Fruit fly (Drosophila melanogaster) whole organism, adult: ENCODE results near the gene Nprl3.

Source experiments
- CG11617 ChIP-seq: fragments of 200-800 bp; sonication (Bioruptor generic); optimal IDR thresholded peaks from 2 replicates; lab custom pipeline; 2017; ENCODE audit warnings: mild to moderate bottlenecking, missing biosample characterization, missing genetic modification reagents, missing genetic modification characterization
- CG12768 ChIP-seq: fragments of 200-800 bp; sonication (Bioruptor generic); optimal IDR thresholded peaks from 2 replicates; lab custom pipeline; 2017; ENCODE audit warnings: missing biosample characterization, missing genetic modification characterization, mild to moderate bottlenecking, moderate library complexity, missing genetic modification reagents
- CG14711 ChIP-seq: fragments of 200-800 bp; sonication (Bioruptor generic); optimal IDR thresholded peaks from 2 replicates; lab custom pipeline; 2018; ENCODE audit warnings: missing biosample characterization, mild to moderate bottlenecking, missing genetic modification characterization, moderate library complexity
- CG1620 ChIP-seq: fragments of 200-800 bp; sonication (Bioruptor generic); optimal IDR thresholded peaks from 2 replicates; lab custom pipeline; 2016; ENCODE audit warnings: missing biosample characterization, missing genetic modification characterization
- CG33017 ChIP-seq: fragments of 200-800 bp; sonication (Bioruptor generic); optimal IDR thresholded peaks from 2 replicates; lab custom pipeline; 2018; ENCODE audit warnings: missing biosample characterization, mild to moderate bottlenecking, missing genetic modification characterization, moderate library complexity
- CG5204 ChIP-seq: fragments of 200-800 bp; sonication (Bioruptor generic); optimal IDR thresholded peaks from 2 replicates; lab custom pipeline; 2016; ENCODE audit warnings: missing biosample characterization, missing genetic modification characterization
- CG7045 ChIP-seq: fragments of 200-800 bp; sonication (Bioruptor generic); optimal IDR thresholded peaks from 2 replicates; lab custom pipeline; 2017; ENCODE audit warnings: missing biosample characterization, mild to moderate bottlenecking, missing genetic modification characterization
- CG7101 ChIP-seq: fragments of 200-800 bp; sonication (Bioruptor generic); optimal IDR thresholded peaks from 2 replicates; lab custom pipeline; 2018; ENCODE audit warnings: missing biosample characterization, mild to moderate bottlenecking, missing genetic modification characterization, moderate library complexity
- Clk ChIP-seq: fragments of 200-800 bp; sonication (Bioruptor generic); optimal IDR thresholded peaks from 2 replicates; lab custom pipeline; 2017; ENCODE audit warnings: missing biosample characterization, missing genetic modification characterization
- Crg-1 ChIP-seq: fragments of 200-800 bp; sonication (Bioruptor generic); optimal IDR thresholded peaks from 2 replicates; lab custom pipeline; 2016; ENCODE audit warnings: missing biosample characterization, missing genetic modification characterization
- Hr96 ChIP-seq: fragments of 200-800 bp; sonication (Bioruptor generic); optimal IDR thresholded peaks from 2 replicates; lab custom pipeline; 2016; ENCODE audit warnings: missing biosample characterization, missing genetic modification characterization
- Mnt ChIP-seq: fragments of 200-800 bp; sonication (Bioruptor generic); optimal IDR thresholded peaks from 2 replicates; lab custom pipeline; 2016; ENCODE audit warnings: missing biosample characterization, mild to moderate bottlenecking, missing genetic modification characterization
- bab1 ChIP-seq: fragments of 200-800 bp; sonication (Bioruptor generic); optimal IDR thresholded peaks from 3 replicates; lab custom pipeline; 2019; ENCODE audit warnings: missing biosample characterization, mild to moderate bottlenecking, missing genetic modification characterization, moderate library complexity
- cic ChIP-seq: fragments of 200-800 bp; sonication (Bioruptor generic); optimal IDR thresholded peaks from 2 replicates; lab custom pipeline; 2017; ENCODE audit warnings: missing biosample characterization, mild to moderate bottlenecking, missing genetic modification characterization, moderate library complexity
- cnc ChIP-seq, 2 experiments: fragments of >200 bp; optimal IDR thresholded peaks; 2 replicates each; lab custom pipeline; 2017
- kay ChIP-seq: fragments of 200-800 bp; sonication (Bioruptor generic); peaks from one replicate; lab custom pipeline; 2016; ENCODE audit warnings: missing biosample characterization, missing genetic modification characterization, borderline replicate concordance
- ovo ChIP-seq: fragments of 200-800 bp; sonication (Bioruptor generic); optimal IDR thresholded peaks from 2 replicates; lab custom pipeline; 2016; ENCODE audit warnings: missing biosample characterization, missing genetic modification characterization
- pad ChIP-seq: fragments of 200-800 bp; sonication (Bioruptor generic); optimal IDR thresholded peaks from 3 replicates; lab custom pipeline; 2017; ENCODE audit warnings: missing biosample characterization, missing genetic modification characterization, mild to moderate bottlenecking, moderate library complexity, missing genetic modification reagents
- tj ChIP-seq: fragments of 200-800 bp; sonication (Bioruptor generic); optimal IDR thresholded peaks from 3 replicates; lab custom pipeline; 2017; ENCODE audit warnings: missing biosample characterization, mild to moderate bottlenecking, missing genetic modification characterization, moderate library complexity
- toe ChIP-seq: fragments of 200-800 bp; sonication (Bioruptor generic); optimal IDR thresholded peaks from 2 replicates; lab custom pipeline; 2016; ENCODE audit warnings: missing biosample characterization, missing genetic modification characterization

Gene Nprl3

dm6 chr3L:14003297-14004040 lies 1.8 kb upstream of the Nprl3 start:
- TF ChIP-seq bab1 (GFP tag; lab: Kevin White, UChicago) (no peak), CG7101 (tag; lab: Kevin White, UChicago) (no peak), Hr96 (GFP tag; lab: Kevin White, UChicago) (no peak), CG7045 (GFP tag; lab: Kevin White, UChicago) (no peak), toe (GFP tag; lab: Kevin White, UChicago) (no peak), Mnt (GFP tag; lab: Kevin White, UChicago) (peak; percentile 23), CG12768 (GFP tag; lab: Kevin White, UChicago) (no peak), CG33017 (tag; lab: Kevin White, UChicago) (no peak), CG5204 (GFP tag; lab: Kevin White, UChicago) (peak; percentile 23), cnc (optimal IDR thresholded peaks at IDR 0.05; lab: Kevin White, UChicago) (no peak), CG11617 (GFP tag; lab: Kevin White, UChicago) (peak; percentile 57), CG14711 (tag; lab: Kevin White, UChicago) (peak; percentile 93), cic (GFP tag; lab: Kevin White, UChicago) (no peak), kay (GFP tag; lab: Kevin White, UChicago) (peak; percentile 91), Crg-1 (no peak), Clk (no peak), CG1620 (no peak), tj (GFP tag; lab: Kevin White, UChicago) (no peak), pad (no peak), ovo (GFP tag; lab: Kevin White, UChicago) (no peak)

- TF ChIP-seq tj (GFP tag; lab: Kevin White, UChicago) (peak; percentile 60), CG1620 (no peak), CG7045 (GFP tag; lab: Kevin White, UChicago) (no peak), bab1 (GFP tag; lab: Kevin White, UChicago) (peak; percentile 28), Mnt (GFP tag; lab: Kevin White, UChicago) (peak; percentile 80), cic (GFP tag; lab: Kevin White, UChicago) (peak; percentile 79), cnc (optimal IDR thresholded peaks at IDR 0.05; lab: Kevin White, UChicago) (no peak), Crg-1 (no peak), CG14711 (tag; lab: Kevin White, UChicago) (peak; percentile 21), CG7101 (tag; lab: Kevin White, UChicago) (peak; percentile 42), Hr96 (GFP tag; lab: Kevin White, UChicago) (no peak), CG5204 (GFP tag; lab: Kevin White, UChicago) (no peak), Clk (no peak), pad (peak; percentile 63), ovo (GFP tag; lab: Kevin White, UChicago) (no peak), kay (GFP tag; lab: Kevin White, UChicago) (no peak), CG11617 (GFP tag; lab: Kevin White, UChicago) (no peak)
Observed at dm6 chr3L:14002524-14003135, 950 bp upstream of the Nprl3 start.

- TF ChIP-seq tj (GFP tag; lab: Kevin White, UChicago) (no peak), CG14711 (tag; lab: Kevin White, UChicago) (no peak), ovo (GFP tag; lab: Kevin White, UChicago) (no peak), Clk (no peak), cic (GFP tag; lab: Kevin White, UChicago) (no peak), CG7045 (GFP tag; lab: Kevin White, UChicago) (no peak), CG7101 (tag; lab: Kevin White, UChicago) (no peak), Mnt (GFP tag; lab: Kevin White, UChicago) (no peak), Hr96 (GFP tag; lab: Kevin White, UChicago) (no peak), bab1 (GFP tag; lab: Kevin White, UChicago) (no peak), cnc (optimal IDR thresholded peaks at IDR 0.05; lab: Kevin White, UChicago) (no peak), CG5204 (GFP tag; lab: Kevin White, UChicago) (no peak), CG12768 (GFP tag; lab: Kevin White, UChicago) (no peak), CG1620 (no peak), toe (GFP tag; lab: Kevin White, UChicago) (no peak), CG33017 (tag; lab: Kevin White, UChicago) (no peak), Crg-1 (no peak), pad (no peak), CG11617 (GFP tag; lab: Kevin White, UChicago) (no peak)
Observed at dm6 chr3L:13999204-13999603, 2.5 kb downstream of the Nprl3 start, which contains the start of gene CG17359. Gene CG17359, minus strand, starts transcription at chr3L:13999251.

- TF ChIP-seq cic (GFP tag; lab: Kevin White, UChicago), result no peak
- no peak for TF ChIP-seq CG7045 (GFP tag; lab: Kevin White, UChicago)
- TF ChIP-seq pad, result no peak
- no peak for TF ChIP-seq tj (GFP tag; lab: Kevin White, UChicago)
- no peak for TF ChIP-seq toe (GFP tag; lab: Kevin White, UChicago)
- peak; percentile 37 for TF ChIP-seq CG14711 (tag; lab: Kevin White, UChicago)
- TF ChIP-seq Mnt (GFP tag; lab: Kevin White, UChicago), result no peak
- TF ChIP-seq Crg-1, result no peak
- no peak for TF ChIP-seq ovo (GFP tag; lab: Kevin White, UChicago)
- no peak for TF ChIP-seq CG5204 (GFP tag; lab: Kevin White, UChicago)
- TF ChIP-seq CG7101 (tag; lab: Kevin White, UChicago), result peak; percentile 15
Observed at dm6 chr3L:13996992-13997391, 4.7 kb downstream of the Nprl3 start, which contains the start of gene CG17361. Gene CG17361, plus strand, starts transcription at chr3L:13997191.

- TF ChIP-seq kay (GFP tag; lab: Kevin White, UChicago) (no peak), Hr96 (GFP tag; lab: Kevin White, UChicago) (no peak), toe (GFP tag; lab: Kevin White, UChicago) (no peak), bab1 (GFP tag; lab: Kevin White, UChicago) (no peak), Crg-1 (no peak), cnc (optimal IDR thresholded peaks at IDR 0.05; lab: Kevin White, UChicago) (no peak), Clk (no peak), CG14711 (tag; lab: Kevin White, UChicago) (no peak), CG1620 (no peak), pad (no peak), CG5204 (GFP tag; lab: Kevin White, UChicago) (no peak), CG11617 (GFP tag; lab: Kevin White, UChicago) (no peak), Mnt (GFP tag; lab: Kevin White, UChicago) (no peak), CG7101 (tag; lab: Kevin White, UChicago) (no peak), CG33017 (tag; lab: Kevin White, UChicago) (no peak)
Observed at dm6 chr3L:13996437-13996836, 5.2 kb downstream of the Nprl3 start.
